Worm (Caenorhabditis elegans) whole organism, L2 larva: ENCODE data around the gene math-8.

Source experiments
- R02D3.7 ChIP-seq: fragments of 150-350 bp; optimal IDR thresholded peaks from 2 replicates; lab custom pipeline; 2014; ENCODE audit warnings: missing biosample characterization, missing genetic modification characterization
- dmd-4 ChIP-seq: sonication (generic microtip); optimal IDR thresholded peaks from 2 replicates; lab custom pipeline; 2017; ENCODE audit warnings: missing biosample characterization, missing genetic modification characterization
- elt-1 ChIP-seq: fragments of 150-350 bp; optimal IDR thresholded peaks from 2 replicates; lab custom pipeline; 2014; ENCODE audit warnings: missing biosample characterization, missing genetic modification characterization
- lin-11 ChIP-seq: fragments of 150-350 bp; sonication (generic microtip); optimal IDR thresholded peaks from 2 replicates; lab custom pipeline; 2014; ENCODE audit warnings: missing biosample characterization, missing genetic modification characterization, inconsistent platforms, mixed read lengths
- mdl-1 ChIP-seq, 2 experiments: fragments of 150-350 bp in 1 of 2; sonication (generic microtip) in 1 of 2; optimal IDR thresholded peaks; 2 replicates each; lab custom pipeline; 2017; ENCODE audit warnings: missing biosample characterization in 2 of 2, missing genetic modification characterization in 2 of 2
- nhr-11 ChIP-seq: fragments of 150-350 bp; optimal IDR thresholded peaks from 2 replicates; lab custom pipeline; 2014; ENCODE audit warnings: missing biosample characterization, missing genetic modification characterization
- nhr-12 ChIP-seq: fragments of 150-350 bp; optimal IDR thresholded peaks from 2 replicates; lab custom pipeline; 2014; ENCODE audit warnings: missing biosample characterization, missing genetic modification characterization
- nhr-237 ChIP-seq: fragments of 150-350 bp; optimal IDR thresholded peaks from 2 replicates; lab custom pipeline; 2014; ENCODE audit warnings: missing biosample characterization, missing genetic modification characterization
- nhr-25 ChIP-seq: fragments of 150-350 bp; sonication (generic microtip); optimal IDR thresholded peaks from 3 replicates; lab custom pipeline; 2014; ENCODE audit warnings: missing biosample characterization, missing genetic modification characterization
- unc-55 ChIP-seq: fragments of 150-350 bp; sonication (generic microtip); optimal IDR thresholded peaks from 3 replicates; lab custom pipeline; 2014; ENCODE audit warnings: missing biosample characterization, missing genetic modification reagents, missing genetic modification characterization
- zag-1 ChIP-seq: fragments of 150-350 bp; optimal IDR thresholded peaks from 2 replicates; lab custom pipeline; 2014; ENCODE audit warnings: missing biosample characterization, missing genetic modification characterization

DNA sequence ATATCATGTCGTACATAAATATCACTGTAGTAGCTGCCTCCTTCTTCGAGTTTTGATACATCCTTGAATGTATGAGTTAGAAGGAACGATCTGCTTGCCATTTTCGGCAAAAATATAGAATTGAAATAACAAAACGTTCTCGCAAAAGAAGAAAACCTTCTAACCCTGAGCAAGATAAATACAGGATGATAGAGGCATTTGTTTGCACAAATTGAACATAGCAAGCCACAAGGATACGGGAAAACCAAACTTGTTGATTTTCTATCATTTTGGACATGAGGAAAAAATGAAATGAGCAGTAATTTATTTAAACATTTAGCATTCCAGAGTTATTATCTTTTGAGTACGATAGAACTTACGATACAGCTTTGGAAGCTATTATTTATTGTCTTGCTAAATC, at the start of gene math-8:
- no peak for TF ChIP-seq nhr-25
- TF ChIP-seq R02D3.7: no peak
- TF ChIP-seq unc-55: no peak
- no peak for TF ChIP-seq nhr-12 (tag; lab: Kevin White, UChicago)
- TF ChIP-seq dmd-4 (tag; lab: Kevin White, UChicago): no peak
- no peak for TF ChIP-seq mdl-1 (tag; optimal IDR thresholded peaks at IDR 0.05; lab: Kevin White, UChicago)
- TF ChIP-seq zag-1 (tag; lab: Kevin White, UChicago): no peak
- TF ChIP-seq lin-11 (tag; lab: Kevin White, UChicago): no peak
- no peak for TF ChIP-seq nhr-11 (tag; lab: Kevin White, UChicago)
- no peak for TF ChIP-seq nhr-237 (tag; lab: Kevin White, UChicago)
- no peak for TF ChIP-seq elt-1 (tag; lab: Kevin White, UChicago)
